Worm (Caenorhabditis elegans) whole organism, midembryonic: ENCODE data around the gene srd-10.

Experiments
- flt-1 ChIP-seq: fragments of 200-800 bp; sonication (Bioruptor generic); IDR thresholded peaks from 2 replicates; pipeline ENCODE4 v1.3.6; 2022; ENCODE audit warnings: missing genetic modification characterization, missing compliant biosample characterization
- ztf-23 ChIP-seq: fragments of 200-800 bp; sonication (Bioruptor generic); IDR thresholded peaks from 2 replicates; pipeline ENCODE4 v1.3.6; 2022; ENCODE audit warnings: missing genetic modification reagents, missing genetic modification characterization, missing compliant biosample characterization
- ztf-29 ChIP-seq: fragments of 200-800 bp; sonication (Bioruptor generic); IDR thresholded peaks from 2 replicates; pipeline ENCODE4 v1.3.6; 2022; ENCODE audit warnings: missing genetic modification reagents, missing genetic modification characterization, missing compliant biosample characterization

DNA sequence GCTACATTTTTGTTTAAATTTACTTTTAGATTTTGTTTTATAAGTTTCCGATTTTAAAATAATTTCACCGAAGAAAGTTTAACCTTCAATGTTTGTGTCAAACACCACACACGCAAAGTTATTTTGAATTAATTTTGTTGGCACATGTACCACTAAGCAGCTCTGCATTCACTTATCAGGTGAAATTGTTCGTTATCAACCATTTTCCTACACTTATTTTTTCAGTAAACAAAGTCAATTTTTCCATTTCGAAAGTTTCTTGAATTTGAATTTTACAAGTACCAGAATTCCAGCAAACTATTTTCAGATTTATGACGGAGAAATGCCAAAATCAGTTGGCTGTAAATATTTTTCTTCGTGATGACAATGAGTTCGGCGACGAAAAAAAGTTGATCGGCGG lies 44.4 kb downstream of the srd-10 start, which contains the start of gene C08F11.3:
- no peak for TF ChIP-seq ztf-29 (GFP tag; lab: Robert Waterston, UW)
- TF ChIP-seq ztf-23 = no peak
- no peak for TF ChIP-seq flt-1
